Worm (Caenorhabditis elegans) whole organism, midembryonic: Measurements from ENCODE around the gene mpst-4.

Experiments used
- cog-1 ChIP-seq: sonication (generic microtip); optimal IDR thresholded peaks from 2 replicates; lab custom pipeline; 2016; ENCODE audit warnings: missing genetic modification characterization, missing compliant biosample characterization
- flt-1 ChIP-seq: fragments of 200-800 bp; sonication (Bioruptor generic); IDR thresholded peaks from 2 replicates; pipeline ENCODE4 v1.3.6; 2022; ENCODE audit warnings: missing genetic modification characterization, missing compliant biosample characterization
- med-1 ChIP-seq: sonication (generic microtip); optimal IDR thresholded peaks from 2 replicates; lab custom pipeline; 2017; ENCODE audit warnings: missing genetic modification characterization, mild to moderate bottlenecking, missing compliant biosample characterization, antibody characterized with exemption, missing genetic modification reagents; ENCODE audit not compliant: insufficient read depth
- ztf-29 ChIP-seq: fragments of 200-800 bp; sonication (Bioruptor generic); IDR thresholded peaks from 2 replicates; pipeline ENCODE4 v1.3.6; 2022; ENCODE audit warnings: missing genetic modification reagents, missing genetic modification characterization, missing compliant biosample characterization

DNA sequence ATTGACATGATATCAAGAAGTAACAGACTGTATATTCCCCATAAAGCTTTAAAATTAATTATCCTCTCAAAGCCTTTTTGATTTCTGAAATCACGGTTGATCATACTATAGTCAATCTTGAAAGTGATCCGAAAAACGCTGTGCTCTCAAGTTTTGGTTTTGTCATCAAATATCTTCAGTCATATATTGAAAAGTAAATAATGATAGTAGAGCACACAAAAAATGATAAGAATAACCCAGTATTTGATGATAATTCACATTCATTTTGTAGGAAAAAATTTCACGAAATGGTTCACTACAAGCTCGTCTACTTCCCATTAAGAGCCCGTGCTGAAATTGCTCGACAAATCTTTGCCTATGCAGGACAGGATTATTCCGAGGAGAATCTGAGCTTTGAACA lies 16.4 kb upstream of the mpst-4 start, which contains the start of gene gst-6:
- TF ChIP-seq cog-1 (tag; lab: Kevin White, UChicago) = no peak
- TF ChIP-seq ztf-29 (GFP tag; lab: Robert Waterston, UW) = no peak
- TF ChIP-seq med-1 (GFP tag; lab: Kevin White, UChicago) = no peak
- TF ChIP-seq flt-1 (GFP tag; lab: Robert Waterston, UW) = no peak
